Worm (Caenorhabditis elegans) whole organism, L2 larva: ENCODE data around the gene daf-5.

ENCODE experiments used
- C34F6.9 ChIP-seq: fragments of 150-350 bp; optimal IDR thresholded peaks from 2 replicates; lab custom pipeline; 2014; ENCODE audit warnings: missing biosample characterization, missing genetic modification characterization
- F13H6.1 ChIP-seq: sonication (generic microtip); optimal IDR thresholded peaks from 2 replicates; lab custom pipeline; 2016; ENCODE audit warnings: missing genetic modification characterization, missing compliant biosample characterization
- R02D3.7 ChIP-seq: fragments of 150-350 bp; optimal IDR thresholded peaks from 2 replicates; lab custom pipeline; 2014; ENCODE audit warnings: missing biosample characterization, missing genetic modification characterization
- Y55F3AM.14 ChIP-seq: fragments of 200-800 bp; sonication (Bioruptor generic); optimal IDR thresholded peaks from 2 replicates; lab custom pipeline; 2018; ENCODE audit warnings: mild to moderate bottlenecking, missing genetic modification characterization, missing compliant biosample characterization
- ZK546.5 ChIP-seq: sonication (generic microtip); optimal IDR thresholded peaks from 2 replicates; lab custom pipeline; 2017; ENCODE audit warnings: missing biosample characterization, missing genetic modification characterization
- alr-1 ChIP-seq: fragments of 150-350 bp; optimal IDR thresholded peaks from 2 replicates; lab custom pipeline; 2014; ENCODE audit warnings: missing biosample characterization, missing genetic modification characterization
- aly-2 ChIP-seq: fragments of 150-350 bp; optimal IDR thresholded peaks from 2 replicates; lab custom pipeline; 2014; ENCODE audit warnings: missing biosample characterization, missing genetic modification characterization
- ama-1 ChIP-seq: fragments of 150-350 bp; optimal IDR thresholded peaks from 2 replicates; lab custom pipeline; 2018; ENCODE audit warnings: inconsistent platforms
- blmp-1 ChIP-seq: sonication (generic microtip); optimal IDR thresholded peaks from 2 replicates; lab custom pipeline; 2017; ENCODE audit warnings: missing genetic modification characterization, mild to moderate bottlenecking, missing compliant biosample characterization, antibody characterized with exemption, moderate library complexity; ENCODE audit not compliant: insufficient read depth
- ceh-16 ChIP-seq: fragments of 150-350 bp; optimal IDR thresholded peaks from 2 replicates; lab custom pipeline; 2014; ENCODE audit warnings: missing biosample characterization, missing genetic modification characterization
- ceh-82 ChIP-seq: fragments of 150-350 bp; optimal IDR thresholded peaks from 2 replicates; lab custom pipeline; 2014; ENCODE audit warnings: missing biosample characterization, missing genetic modification characterization
- crh-2 ChIP-seq: sonication (generic microtip); optimal IDR thresholded peaks from 2 replicates; lab custom pipeline; 2017; ENCODE audit warnings: missing biosample characterization, missing genetic modification characterization
- dmd-4 ChIP-seq: sonication (generic microtip); optimal IDR thresholded peaks from 2 replicates; lab custom pipeline; 2017; ENCODE audit warnings: missing biosample characterization, missing genetic modification characterization
- egl-27 ChIP-seq: sonication (generic microtip); optimal IDR thresholded peaks from 3 replicates; lab custom pipeline; 2017; ENCODE audit warnings: missing biosample characterization, missing genetic modification reagents, missing genetic modification characterization
- elt-1 ChIP-seq: fragments of 150-350 bp; optimal IDR thresholded peaks from 2 replicates; lab custom pipeline; 2014; ENCODE audit warnings: missing biosample characterization, missing genetic modification characterization
- elt-3 ChIP-seq: sonication (generic microtip); optimal IDR thresholded peaks from 2 replicates; lab custom pipeline; 2017; ENCODE audit warnings: missing biosample characterization, missing genetic modification characterization
- fos-1 ChIP-seq: fragments of 150-350 bp; optimal IDR thresholded peaks from 2 replicates; lab custom pipeline; 2014; ENCODE audit warnings: missing biosample characterization, missing genetic modification characterization
- gmeb-1 ChIP-seq: fragments of 150-350 bp; optimal IDR thresholded peaks from 2 replicates; lab custom pipeline; 2014; ENCODE audit warnings: missing biosample characterization, missing genetic modification characterization
- lin-11 ChIP-seq: fragments of 150-350 bp; sonication (generic microtip); optimal IDR thresholded peaks from 2 replicates; lab custom pipeline; 2014; ENCODE audit warnings: missing biosample characterization, missing genetic modification characterization, inconsistent platforms, mixed read lengths
- lin-13 ChIP-seq: fragments of 150-350 bp; optimal IDR thresholded peaks from 2 replicates; lab custom pipeline; 2014; ENCODE audit warnings: missing biosample characterization, missing genetic modification reagents, missing genetic modification characterization
- lin-39 ChIP-seq: fragments of 150-350 bp; optimal IDR thresholded peaks from 2 replicates; lab custom pipeline; 2014; ENCODE audit warnings: missing biosample characterization, missing genetic modification reagents, missing genetic modification characterization
- lsy-2 ChIP-seq, 2 experiments: fragments of 150-350 bp in 1 of 2; sonication (generic microtip) in 1 of 2; optimal IDR thresholded peaks; 2 replicates each; lab custom pipeline; 2014 to 2017; ENCODE audit warnings: missing biosample characterization in 2 of 2, missing genetic modification characterization in 2 of 2
- mab-5 ChIP-seq: fragments of 150-350 bp; optimal IDR thresholded peaks from 2 replicates; lab custom pipeline; 2014; ENCODE audit warnings: missing biosample characterization, missing genetic modification characterization
- mbf-1 ChIP-seq: sonication (generic microtip); optimal IDR thresholded peaks from 2 replicates; lab custom pipeline; 2017; ENCODE audit warnings: missing biosample characterization, missing genetic modification characterization
- mdl-1 ChIP-seq, 2 experiments: fragments of 150-350 bp in 1 of 2; sonication (generic microtip) in 1 of 2; optimal IDR thresholded peaks; 2 replicates each; lab custom pipeline; 2017; ENCODE audit warnings: missing biosample characterization in 2 of 2, missing genetic modification characterization in 2 of 2
- nhr-10 ChIP-seq: sonication (generic microtip); optimal IDR thresholded peaks from 2 replicates; lab custom pipeline; 2017; ENCODE audit warnings: missing biosample characterization, missing genetic modification characterization
- nhr-129 ChIP-seq: fragments of 150-350 bp; optimal IDR thresholded peaks from 2 replicates; lab custom pipeline; 2014; ENCODE audit warnings: missing biosample characterization, missing genetic modification characterization
- nhr-21 ChIP-seq: fragments of 150-350 bp; optimal IDR thresholded peaks from 2 replicates; lab custom pipeline; 2014; ENCODE audit warnings: missing biosample characterization, missing genetic modification characterization
- nhr-23 ChIP-seq: fragments of 150-350 bp; optimal IDR thresholded peaks from 2 replicates; lab custom pipeline; 2014; ENCODE audit warnings: missing biosample characterization, missing genetic modification reagents, missing genetic modification characterization
- nhr-237 ChIP-seq: fragments of 150-350 bp; optimal IDR thresholded peaks from 2 replicates; lab custom pipeline; 2014; ENCODE audit warnings: missing biosample characterization, missing genetic modification characterization
- nhr-25 ChIP-seq: fragments of 150-350 bp; sonication (generic microtip); optimal IDR thresholded peaks from 3 replicates; lab custom pipeline; 2014; ENCODE audit warnings: missing biosample characterization, missing genetic modification characterization
- nhr-6 ChIP-seq: fragments of 150-350 bp; optimal IDR thresholded peaks from 2 replicates; lab custom pipeline; 2014; ENCODE audit warnings: missing biosample characterization, missing genetic modification characterization
- nhr-77 ChIP-seq: fragments of 150-350 bp; optimal IDR thresholded peaks from 2 replicates; lab custom pipeline; 2014; ENCODE audit warnings: missing biosample characterization, missing genetic modification characterization
- peb-1 ChIP-seq: fragments of 150-350 bp; optimal IDR thresholded peaks from 2 replicates; lab custom pipeline; 2014; ENCODE audit warnings: missing biosample characterization, missing genetic modification characterization
- skn-1 ChIP-seq: sonication (generic microtip); optimal IDR thresholded peaks from 2 replicates; lab custom pipeline; 2017; ENCODE audit warnings: missing biosample characterization, missing genetic modification characterization
- sma-3 ChIP-seq: sonication (generic microtip); optimal IDR thresholded peaks from 2 replicates; lab custom pipeline; 2016; ENCODE audit warnings: missing genetic modification reagents, missing genetic modification characterization, missing compliant biosample characterization
- sma-9 ChIP-seq, 2 experiments: fragments of 150-350 bp in 1 of 2; sonication (generic microtip) in 1 of 2; optimal IDR thresholded peaks; 2 replicates each; lab custom pipeline; 2014 to 2016; ENCODE audit warnings: missing genetic modification characterization in 2 of 2, mild to moderate bottlenecking in 1 of 2, missing biosample characterization in 1 of 2, missing compliant biosample characterization in 1 of 2, missing genetic modification reagents in 1 of 2, moderate library complexity in 1 of 2
- snpc-4 ChIP-seq: fragments of 150-350 bp; optimal IDR thresholded peaks from 2 replicates; lab custom pipeline; 2014; ENCODE audit warnings: missing biosample characterization, missing genetic modification characterization
- unc-39 ChIP-seq: fragments of 150-350 bp; optimal IDR thresholded peaks from 2 replicates; lab custom pipeline; 2014; ENCODE audit warnings: missing biosample characterization, missing genetic modification characterization
- unc-55 ChIP-seq: fragments of 150-350 bp; sonication (generic microtip); optimal IDR thresholded peaks from 3 replicates; lab custom pipeline; 2014; ENCODE audit warnings: missing biosample characterization, missing genetic modification reagents, missing genetic modification characterization
- unc-62 ChIP-seq: fragments of 150-350 bp; optimal IDR thresholded peaks from 2 replicates; lab custom pipeline; 2014; ENCODE audit warnings: missing biosample characterization, missing genetic modification reagents, missing genetic modification characterization
- zag-1 ChIP-seq: fragments of 150-350 bp; optimal IDR thresholded peaks from 2 replicates; lab custom pipeline; 2014; ENCODE audit warnings: missing biosample characterization, missing genetic modification characterization
- ztf-1 ChIP-seq: fragments of 200-800 bp; sonication (Bioruptor generic); conservative IDR thresholded peaks from 2 replicates; pipeline ENCODE4 v1.3.6; 2022; ENCODE audit warnings: missing genetic modification characterization, missing compliant biosample characterization
- ztf-11 ChIP-seq: sonication (generic microtip); optimal IDR thresholded peaks from 2 replicates; lab custom pipeline; 2017; ENCODE audit warnings: missing biosample characterization, missing genetic modification characterization
- ztf-4 ChIP-seq: fragments of 150-350 bp; optimal IDR thresholded peaks from 2 replicates; lab custom pipeline; 2014; ENCODE audit warnings: missing biosample characterization, missing genetic modification characterization

daf-5 gene

ce11 chrII:14045934-14046470, 6.1 kb downstream of the daf-5 start:
- TF ChIP-seq elt-3 (tag; lab: Kevin White, UChicago): no peak
- TF ChIP-seq nhr-237 (tag; lab: Kevin White, UChicago): no peak
- TF ChIP-seq R02D3.7 (tag; lab: Kevin White, UChicago): no peak
- TF ChIP-seq blmp-1: no peak
- no peak for TF ChIP-seq fos-1 (tag; lab: Kevin White, UChicago)
- no peak for TF ChIP-seq nhr-23
- no peak for TF ChIP-seq lsy-2 (tag; optimal IDR thresholded peaks at IDR 0.05; lab: Kevin White, UChicago)
- no peak for TF ChIP-seq unc-55 (GFP tag; lab: Kevin White, UChicago)
- TF ChIP-seq nhr-21 (tag; lab: Kevin White, UChicago): no peak
- no peak for TF ChIP-seq nhr-25 (tag; lab: Kevin White, UChicago)
- TF ChIP-seq nhr-77 (tag; lab: Kevin White, UChicago): no peak
- no peak for TF ChIP-seq zag-1 (tag; lab: Kevin White, UChicago)
- no peak for TF ChIP-seq alr-1 (tag; lab: Kevin White, UChicago)
- TF ChIP-seq lin-39 (tag; lab: Kevin White, UChicago): no peak
- TF ChIP-seq ZK546.5 (tag; lab: Kevin White, UChicago): no peak
- no peak for TF ChIP-seq lin-11
- TF ChIP-seq ceh-82: no peak
- no peak for TF ChIP-seq sma-3 (GFP tag; lab: Kevin White, UChicago)
- no peak for TF ChIP-seq sma-9 (GFP tag; optimal IDR thresholded peaks at IDR 0.05; lab: Kevin White, UChicago)
- TF ChIP-seq sma-9 (tag; optimal IDR thresholded peaks at IDR 0.05; lab: Kevin White, UChicago): no peak

- no peak for TF ChIP-seq nhr-23
- TF ChIP-seq egl-27 (tag; lab: Kevin White, UChicago): no peak
- TF ChIP-seq sma-9 (GFP tag; optimal IDR thresholded peaks at IDR 0.05; lab: Kevin White, UChicago): peak; percentile 9
- TF ChIP-seq sma-9 (tag; optimal IDR thresholded peaks at IDR 0.05; lab: Kevin White, UChicago): no peak
These were observed 6.9 kb downstream of the daf-5 start for ce11 chrII:14045235-14045634.

- TF ChIP-seq mdl-1 (tag; optimal IDR thresholded peaks at IDR 0.05; lab: Kevin White, UChicago) (peak; percentile 85 to 87), mab-5 (no peak), unc-62 (GFP tag; lab: Kevin White, UChicago) (no peak), sma-9 (GFP tag; optimal IDR thresholded peaks at IDR 0.05; lab: Kevin White, UChicago) (peak; percentile 87), sma-9 (tag; optimal IDR thresholded peaks at IDR 0.05; lab: Kevin White, UChicago) (no peak), unc-39 (tag; lab: Kevin White, UChicago) (no peak), nhr-23 (no peak), nhr-6 (tag; lab: Kevin White, UChicago) (peak; percentile 3), blmp-1 (no peak), alr-1 (tag; lab: Kevin White, UChicago) (no peak), skn-1 (tag; lab: Kevin White, UChicago) (no peak), fos-1 (tag; lab: Kevin White, UChicago) (peak; percentile 61), R02D3.7 (tag; lab: Kevin White, UChicago) (no peak), ztf-11 (tag; lab: Kevin White, UChicago) (no peak), egl-27 (tag; lab: Kevin White, UChicago) (peak; percentile 14), nhr-237 (tag; lab: Kevin White, UChicago) (no peak), ZK546.5 (tag; lab: Kevin White, UChicago) (no peak), nhr-10 (tag; lab: Kevin White, UChicago) (no peak), gmeb-1 (tag; lab: Kevin White, UChicago) (peak; percentile 20), F13H6.1 (tag; lab: Kevin White, UChicago) (peak; percentile 92), peb-1 (tag; lab: Kevin White, UChicago) (no peak), snpc-4 (tag; lab: Kevin White, UChicago) (no peak), ztf-1 (no peak), unc-55 (GFP tag; lab: Kevin White, UChicago) (peak; percentile 32), nhr-77 (tag; lab: Kevin White, UChicago) (no peak), ztf-4 (peak; percentile 51), lsy-2 (tag; optimal IDR thresholded peaks at IDR 0.05; lab: Kevin White, UChicago) (peak in 1 of 2 experiments; percentile 81), Y55F3AM.14 (GFP tag; lab: Kevin White, UChicago) (peak; percentile 22), ceh-16 (tag; lab: Kevin White, UChicago) (no peak), nhr-21 (tag; lab: Kevin White, UChicago) (peak; percentile 69), lin-11 (peak; percentile 75), ama-1 (peak; percentile 38), nhr-129 (tag; lab: Kevin White, UChicago) (peak; percentile 90), nhr-25 (tag; lab: Kevin White, UChicago) (no peak), mbf-1 (tag; lab: Kevin White, UChicago) (no peak), elt-1 (tag; lab: Kevin White, UChicago) (no peak), aly-2 (tag; lab: Kevin White, UChicago) (no peak), C34F6.9 (peak; percentile 81), lin-39 (tag; lab: Kevin White, UChicago) (no peak), crh-2 (tag; lab: Kevin White, UChicago) (peak; percentile 80), elt-3 (tag; lab: Kevin White, UChicago) (no peak), zag-1 (tag; lab: Kevin White, UChicago) (peak; percentile 53), dmd-4 (tag; lab: Kevin White, UChicago) (no peak), sma-3 (GFP tag; lab: Kevin White, UChicago) (peak; percentile 25), lin-13 (GFP tag; lab: Kevin White, UChicago) (peak; percentile 67), ceh-82 (no peak)
These were observed 7.9 kb downstream of the daf-5 start for ce11 chrII:14044199-14044598.
